Fruit fly (Drosophila melanogaster) whole organism, embryonic: ENCODE results near the gene Kdm3.

ENCODE experiments used
- Abd-B ChIP-seq: fragments of 200-800 bp; sonication (Bioruptor generic); optimal IDR thresholded peaks from 2 replicates; lab custom pipeline; 2018; ENCODE audit warnings: missing biosample characterization, mild to moderate bottlenecking, missing genetic modification characterization, moderate library complexity
- Bteb2 ChIP-seq: fragments of 200-800 bp; sonication (Bioruptor generic); optimal IDR thresholded peaks from 2 replicates; lab custom pipeline; 2016; ENCODE audit warnings: missing biosample characterization, missing genetic modification characterization
- CG10543 ChIP-seq: fragments of 200-800 bp; sonication (Bioruptor generic); optimal IDR thresholded peaks from 3 replicates; lab custom pipeline; 2017; ENCODE audit warnings: missing biosample characterization, mild to moderate bottlenecking, missing genetic modification characterization, moderate library complexity
- CG11504 ChIP-seq: fragments of 200-800 bp; sonication (Bioruptor generic); optimal IDR thresholded peaks from 3 replicates; lab custom pipeline; 2019; ENCODE audit warnings: missing biosample characterization, mild to moderate bottlenecking, missing genetic modification characterization, moderate library complexity
- CG12744 ChIP-seq: fragments of 200-800 bp; sonication (Bioruptor generic); optimal IDR thresholded peaks from 2 replicates; lab custom pipeline; 2016; ENCODE audit warnings: missing biosample characterization, missing genetic modification characterization
- CG12769 ChIP-seq: fragments of 200-800 bp; sonication (Bioruptor generic); optimal IDR thresholded peaks from 2 replicates; lab custom pipeline; 2019; ENCODE audit warnings: missing biosample characterization, mild to moderate bottlenecking, missing genetic modification characterization, moderate library complexity
- CG13894 ChIP-seq: fragments of 200-800 bp; sonication (Bioruptor generic); optimal IDR thresholded peaks from 3 replicates; lab custom pipeline; 2018; ENCODE audit warnings: missing biosample characterization, mild to moderate bottlenecking, missing genetic modification characterization, moderate library complexity
- CG15011 ChIP-seq: fragments of 200-800 bp; sonication (Bioruptor generic); optimal IDR thresholded peaks from 3 replicates; lab custom pipeline; 2018; ENCODE audit warnings: missing biosample characterization, mild to moderate bottlenecking, missing genetic modification characterization
- CG1792 ChIP-seq: fragments of 200-800 bp; sonication (Bioruptor generic); optimal IDR thresholded peaks from 2 replicates; lab custom pipeline; 2016; ENCODE audit warnings: missing biosample characterization, missing genetic modification characterization
- CG18599 ChIP-seq: fragments of 200-800 bp; sonication (Bioruptor generic); optimal IDR thresholded peaks from 3 replicates; lab custom pipeline; 2017; ENCODE audit warnings: missing biosample characterization, missing genetic modification characterization, mild to moderate bottlenecking, moderate library complexity, missing genetic modification reagents
- CG2120 ChIP-seq: fragments of 200-800 bp; sonication (Bioruptor generic); optimal IDR thresholded peaks from 3 replicates; lab custom pipeline; 2016; ENCODE audit warnings: missing biosample characterization, missing genetic modification characterization
- CG2199 ChIP-seq: fragments of 200-800 bp; sonication (Bioruptor generic); IDR thresholded peaks from 3 replicates; pipeline ENCODE4 v1.3.6; 2022; ENCODE audit warnings: missing biosample characterization, missing genetic modification characterization
- CG2678 ChIP-seq: fragments of 200-800 bp; sonication (Bioruptor generic); optimal IDR thresholded peaks from 3 replicates; lab custom pipeline; 2019; ENCODE audit warnings: missing biosample characterization, mild to moderate bottlenecking, missing genetic modification characterization, moderate library complexity
- CG34376 ChIP-seq: fragments of 200-800 bp; sonication (Bioruptor generic); optimal IDR thresholded peaks from 2 replicates; lab custom pipeline; 2018; ENCODE audit warnings: missing biosample characterization, mild to moderate bottlenecking, missing genetic modification characterization
- CG4707 ChIP-seq: fragments of 200-800 bp; sonication (Bioruptor generic); optimal IDR thresholded peaks from 2 replicates; lab custom pipeline; 2018; ENCODE audit warnings: missing biosample characterization, mild to moderate bottlenecking, missing genetic modification characterization, moderate library complexity
- CG6854 ChIP-seq: fragments of 200-800 bp; sonication (Bioruptor generic); optimal IDR thresholded peaks from 3 replicates; lab custom pipeline; 2017; ENCODE audit warnings: missing biosample characterization, mild to moderate bottlenecking, missing genetic modification characterization
- CG7928 ChIP-seq: fragments of 200-800 bp; sonication (Bioruptor generic); optimal IDR thresholded peaks from 2 replicates; lab custom pipeline; 2017; ENCODE audit warnings: missing biosample characterization, mild to moderate bottlenecking, missing genetic modification characterization
- CG7987 ChIP-seq: fragments of 200-800 bp; sonication (Bioruptor generic); optimal IDR thresholded peaks from 2 replicates; lab custom pipeline; 2018; ENCODE audit warnings: missing biosample characterization, mild to moderate bottlenecking, missing genetic modification characterization, moderate library complexity
- CG8290 ChIP-seq, 3 experiments: fragments of 200-800 bp; sonication (Bioruptor generic); optimal IDR thresholded peaks; 2 replicates each; lab custom pipeline; 2016 to 2019; ENCODE audit warnings: missing biosample characterization in 3 of 3, missing genetic modification characterization in 3 of 3, mild to moderate bottlenecking in 2 of 3, moderate library complexity in 1 of 3
- CTCF ChIP-seq: fragments of 200-800 bp; sonication (Bioruptor generic); optimal IDR thresholded peaks from 2 replicates; lab custom pipeline; 2017; ENCODE audit warnings: missing biosample characterization, mild to moderate bottlenecking, missing genetic modification characterization, moderate library complexity
- Deaf1 ChIP-seq: fragments of 200-800 bp; optimal IDR thresholded peaks from 3 replicates; lab custom pipeline; 2019; ENCODE audit warnings: missing biosample characterization, mild to moderate bottlenecking, missing genetic modification characterization, moderate library complexity
- Fer3 ChIP-seq: fragments of 200-800 bp; sonication (Bioruptor generic); optimal IDR thresholded peaks from 2 replicates; lab custom pipeline; 2018; ENCODE audit warnings: missing biosample characterization, mild to moderate bottlenecking, missing genetic modification characterization, moderate library complexity
- Gsc ChIP-seq: fragments of 200-800 bp; sonication (Bioruptor generic); IDR thresholded peaks from 2 replicates; pipeline ENCODE4 v1.3.6; 2022; ENCODE audit warnings: missing biosample characterization, missing genetic modification characterization
- HLH54F ChIP-seq: fragments of 200-800 bp; sonication (Bioruptor generic); optimal IDR thresholded peaks from 3 replicates; lab custom pipeline; 2016; ENCODE audit warnings: missing biosample characterization, missing genetic modification characterization
- HmgZ ChIP-seq: fragments of 200-800 bp; sonication (Bioruptor generic); optimal IDR thresholded peaks from 2 replicates; lab custom pipeline; 2018; ENCODE audit warnings: missing biosample characterization, mild to moderate bottlenecking, missing genetic modification characterization
- Hmr ChIP-seq: fragments of 200-800 bp; sonication (Bioruptor generic); optimal IDR thresholded peaks from 3 replicates; lab custom pipeline; 2017; ENCODE audit warnings: mild to moderate bottlenecking, missing biosample characterization, missing genetic modification reagents, missing genetic modification characterization
- Hr78 ChIP-seq, 2 experiments: fragments of 200-800 bp in 1 of 2; fragments of >200 bp in 1 of 2; sonication (Bioruptor generic) in 1 of 2; optimal IDR thresholded peaks; 2 replicates each; lab custom pipeline; 2017 to 2019; ENCODE audit warnings: missing biosample characterization in 2 of 2, missing genetic modification characterization in 2 of 2, mild to moderate bottlenecking in 1 of 2, moderate library complexity in 1 of 2
- Lim3 ChIP-seq: fragments of 200-800 bp; sonication (Bioruptor generic); IDR thresholded peaks from 2 replicates; pipeline ENCODE4 v1.3.6; 2022; ENCODE audit warnings: missing biosample characterization, missing genetic modification characterization
- Pdp1 ChIP-seq, 2 experiments: fragments of 200-800 bp; sonication (Bioruptor generic); optimal IDR thresholded peaks; 3 replicates each; lab custom pipeline; 2016; ENCODE audit warnings: missing biosample characterization in 2 of 2, missing genetic modification characterization in 2 of 2, mild to moderate bottlenecking in 1 of 2, moderate library complexity in 1 of 2
- Rx ChIP-seq: fragments of 200-800 bp; sonication (Bioruptor generic); IDR thresholded peaks from 2 replicates; pipeline ENCODE4 v1.3.6; 2022; ENCODE audit warnings: missing biosample characterization, missing genetic modification characterization
- abd-A ChIP-seq: fragments of 200-800 bp; sonication (Bioruptor generic); optimal IDR thresholded peaks from 3 replicates; lab custom pipeline; 2019; ENCODE audit warnings: missing biosample characterization, mild to moderate bottlenecking, missing genetic modification characterization, moderate library complexity
- caup ChIP-seq: fragments of 200-800 bp; sonication (Bioruptor generic); optimal IDR thresholded peaks from 3 replicates; lab custom pipeline; 2017; ENCODE audit warnings: missing biosample characterization, mild to moderate bottlenecking, missing genetic modification characterization, moderate library complexity; ENCODE audit not compliant: severe bottlenecking
- chinmo ChIP-seq: fragments of 200-800 bp; sonication (Bioruptor generic); IDR thresholded peaks from 4 replicates; pipeline ENCODE4 v1.3.6; 2022; ENCODE audit warnings: missing biosample characterization, missing genetic modification characterization; ENCODE audit not compliant: partially characterized antibody
- da ChIP-seq: fragments of 200-800 bp; sonication (Bioruptor generic); optimal IDR thresholded peaks from 2 replicates; lab custom pipeline; 2016; ENCODE audit warnings: missing biosample characterization, missing genetic modification characterization
- dysf ChIP-seq: fragments of 200-800 bp; sonication (Bioruptor generic); IDR thresholded peaks from 3 replicates; pipeline ENCODE4 v1.3.6; 2022; ENCODE audit warnings: missing biosample characterization, missing genetic modification characterization
- exex ChIP-seq: fragments of 200-800 bp; sonication (Bioruptor generic); optimal IDR thresholded peaks from 4 replicates; lab custom pipeline; 2018; ENCODE audit warnings: missing biosample characterization, mild to moderate bottlenecking, missing genetic modification characterization, moderate library complexity
- her ChIP-seq: fragments of 200-800 bp; sonication (Bioruptor generic); optimal IDR thresholded peaks from 2 replicates; lab custom pipeline; 2016; ENCODE audit warnings: missing biosample characterization, missing genetic modification characterization
- lab ChIP-seq: fragments of 200-800 bp; sonication (Bioruptor generic); optimal IDR thresholded peaks from 3 replicates; lab custom pipeline; 2017; ENCODE audit warnings: missing biosample characterization, missing genetic modification characterization, mild to moderate bottlenecking, moderate library complexity, missing genetic modification reagents
- schlank ChIP-seq: fragments of 200-800 bp; sonication (Bioruptor generic); optimal IDR thresholded peaks from 2 replicates; lab custom pipeline; 2018; ENCODE audit warnings: missing biosample characterization, mild to moderate bottlenecking, missing genetic modification characterization
- sens ChIP-seq: fragments of 200-800 bp; sonication (Bioruptor generic); peaks from one replicate; lab custom pipeline; 2016; ENCODE audit warnings: missing biosample characterization, missing genetic modification characterization
- slbo ChIP-seq: fragments of 200-800 bp; sonication (Bioruptor generic); IDR thresholded peaks from 2 replicates; pipeline ENCODE4 v1.3.6; 2022; ENCODE audit warnings: missing biosample characterization, missing genetic modification characterization
- tna ChIP-seq: fragments of 200-800 bp; sonication (Bioruptor generic); IDR thresholded peaks from 2 replicates; pipeline ENCODE4 v1.3.6; 2022; ENCODE audit warnings: missing biosample characterization, missing genetic modification characterization; ENCODE audit not compliant: partially characterized antibody
- unpg ChIP-seq: fragments of 200-800 bp; sonication (Bioruptor generic); optimal IDR thresholded peaks from 3 replicates; lab custom pipeline; 2018; ENCODE audit warnings: missing biosample characterization, mild to moderate bottlenecking, missing genetic modification characterization, moderate library complexity

The Kdm3 gene

dm6 chr3R:9529387-9529897 lies 13.6 kb downstream of the Kdm3 start (continued):
- TF ChIP-seq CG11504 (no peak), her (GFP tag; lab: Kevin White, UChicago) (peak; percentile 19), CG34376 (GFP tag; lab: Kevin White, UChicago) (peak; percentile 37), exex (tag; lab: Kevin White, UChicago) (peak; percentile 72), caup (peak; percentile 15), tna (GFP tag; lab: Robert Waterston, UW) (0 out of 2 replicates have a peak, but pooled peaks have one; percentile 15), sens (GFP tag; lab: Kevin White, UChicago) (peak; percentile 15), dysf (no peak), CG2199 (GFP tag; lab: Robert Waterston, UW) (peak; percentile 81; the same call in 2 of the 3 replicates), CG4707 (GFP tag; lab: Kevin White, UChicago) (no peak), Hmr (GFP tag; lab: Kevin White, UChicago) (peak; percentile 39), slbo (0 out of 2 replicates have a peak, but pooled peaks have one; percentile 8), da (GFP tag; lab: Kevin White, UChicago) (peak; percentile 14), CG6854 (GFP tag; lab: Kevin White, UChicago) (peak; percentile 17), chinmo (GFP tag; lab: Robert Waterston, UW) (peak; percentile 82; the same call in 2 of the 4 replicates), CG7987 (GFP tag; lab: Kevin White, UChicago) (peak; percentile 79), Bteb2 (GFP tag; lab: Kevin White, UChicago) (no peak), CG10543 (GFP tag; lab: Kevin White, UChicago) (peak; percentile 83), Fer3 (tag; lab: Kevin White, UChicago) (peak; percentile 25), unpg (GFP tag; lab: Kevin White, UChicago) (no peak), lab (peak; percentile 45), HmgZ (no peak), CG12744 (no peak), CG2120 (peak; percentile 51), Gsc (no peak), Lim3 (no peak; the same call in 1 of the 2 replicates), CG13894 (peak; percentile 98), Pdp1 (GFP tag; optimal IDR thresholded peaks at IDR 0.05; lab: Kevin White, UChicago) (peak in 1 of 2 experiments; percentile 51), CG15011 (GFP tag; lab: Kevin White, UChicago) (peak; percentile 36), Rx (GFP tag; lab: Robert Waterston, UW) (no peak), HLH54F (peak; percentile 21), CG2678 (tag; lab: Kevin White, UChicago) (peak; percentile 25), abd-A (tag; lab: Kevin White, UChicago) (peak; percentile 33), Deaf1 (tag; lab: Kevin White, UChicago) (peak; percentile 7), CG7928 (no peak), Hr78 (GFP tag; optimal IDR thresholded peaks at IDR 0.05; lab: Kevin White, UChicago) (peak in 1 of 2 experiments; percentile 67), CG1792 (GFP tag; lab: Kevin White, UChicago) (peak; percentile 20), Abd-B (no peak), CG8290 (GFP tag; optimal IDR thresholded peaks at IDR 0.05; lab: Kevin White, UChicago) (no peak), CG8290 (tag; optimal IDR thresholded peaks at IDR 0.05; lab: Kevin White, UChicago) (peak in 1 of 2 experiments; percentile 37), CG18599 (GFP tag; lab: Kevin White, UChicago) (peak; percentile 57), CTCF (GFP tag; lab: Kevin White, UChicago) (no peak), CG12769 (tag; lab: Kevin White, UChicago) (peak; percentile 62), schlank (peak; percentile 19)
